Fruit fly (Drosophila melanogaster) whole organism, embryonic: ENCODE data around the gene deltaCOP.

Source experiments
- ATbp ChIP-seq: fragments of 200-800 bp; sonication (Bioruptor generic); optimal IDR thresholded peaks from 2 replicates; lab custom pipeline; 2017; ENCODE audit warnings: missing biosample characterization, mild to moderate bottlenecking, missing genetic modification characterization, missing genetic modification reagents
- Asciz ChIP-seq: fragments of 200-800 bp; sonication (Bioruptor generic); optimal IDR thresholded peaks from 2 replicates; lab custom pipeline; 2017; ENCODE audit warnings: missing biosample characterization, mild to moderate bottlenecking, missing genetic modification characterization, missing genetic modification reagents
- Awh ChIP-seq: fragments of 200-800 bp; sonication (Bioruptor generic); IDR thresholded peaks from 2 replicates; pipeline ENCODE4, ENCODE4 v1.3.6; 2022; ENCODE audit warnings: missing biosample characterization, missing genetic modification characterization
- B-H1 ChIP-seq: fragments of 200-800 bp; sonication (Bioruptor generic); IDR thresholded peaks from 3 replicates; pipeline ENCODE4 v1.3.6; 2022; ENCODE audit warnings: missing biosample characterization, missing genetic modification characterization
- CG13296 ChIP-seq: fragments of 200-800 bp; sonication (Bioruptor generic); optimal IDR thresholded peaks from 3 replicates; lab custom pipeline; 2018; ENCODE audit warnings: missing biosample characterization, mild to moderate bottlenecking, missing genetic modification characterization
- CG13424 ChIP-seq: fragments of 200-800 bp; sonication (Bioruptor generic); optimal IDR thresholded peaks from 2 replicates; lab custom pipeline; 2019; ENCODE audit warnings: missing biosample characterization, mild to moderate bottlenecking, missing genetic modification characterization, moderate library complexity
- CG13775 ChIP-seq: fragments of 200-800 bp; sonication (Bioruptor generic); optimal IDR thresholded peaks from 3 replicates; lab custom pipeline; 2017; ENCODE audit warnings: missing biosample characterization, mild to moderate bottlenecking, missing genetic modification characterization
- CG14965 ChIP-seq: fragments of 200-800 bp; sonication (Bioruptor generic); optimal IDR thresholded peaks from 2 replicates; lab custom pipeline; 2016; ENCODE audit warnings: missing biosample characterization, missing genetic modification characterization, borderline replicate concordance
- CG17359 ChIP-seq: fragments of 200-800 bp; sonication (Bioruptor generic); optimal IDR thresholded peaks from 3 replicates; lab custom pipeline; 2018; ENCODE audit warnings: missing biosample characterization, mild to moderate bottlenecking, missing genetic modification characterization, moderate library complexity
- CG18764 ChIP-seq: fragments of 200-800 bp; sonication (Bioruptor generic); optimal IDR thresholded peaks from 3 replicates; lab custom pipeline; 2016; ENCODE audit warnings: missing biosample characterization, missing genetic modification characterization
- CG2116 ChIP-seq: fragments of 200-800 bp; sonication (Bioruptor generic); optimal IDR thresholded peaks from 3 replicates; lab custom pipeline; 2018; ENCODE audit warnings: missing biosample characterization, mild to moderate bottlenecking, missing genetic modification characterization
- CG3065 ChIP-seq: fragments of 200-800 bp; sonication (Bioruptor generic); optimal IDR thresholded peaks from 2 replicates; lab custom pipeline; 2016; ENCODE audit warnings: missing biosample characterization, missing genetic modification characterization
- CG43689 ChIP-seq: fragments of 200-800 bp; sonication (Bioruptor generic); IDR thresholded peaks from 2 replicates; pipeline ENCODE4 v1.3.6; 2022; ENCODE audit warnings: missing biosample characterization, missing genetic modification characterization
- CG6254 ChIP-seq: fragments of 200-800 bp; sonication (Bioruptor generic); optimal IDR thresholded peaks from 3 replicates; lab custom pipeline; 2017; ENCODE audit warnings: mild to moderate bottlenecking, missing biosample characterization, missing genetic modification reagents, missing genetic modification characterization
- CG6813 ChIP-seq: fragments of 200-800 bp; sonication (Bioruptor generic); optimal IDR thresholded peaks from 2 replicates; lab custom pipeline; 2017; ENCODE audit warnings: missing biosample characterization, missing genetic modification characterization, mild to moderate bottlenecking, moderate library complexity, missing genetic modification reagents
- CG7745 ChIP-seq: fragments of 200-800 bp; sonication (Bioruptor generic); optimal IDR thresholded peaks from 2 replicates; lab custom pipeline; 2018; ENCODE audit warnings: missing biosample characterization, mild to moderate bottlenecking, missing genetic modification characterization, moderate library complexity
- Dll ChIP-seq: fragments of 200-800 bp; sonication (Bioruptor generic); IDR thresholded peaks from 4 replicates; pipeline ENCODE4 v1.3.6; 2022; ENCODE audit warnings: missing biosample characterization, missing genetic modification characterization; ENCODE audit not compliant: partially characterized antibody
- Dp ChIP-seq: fragments of 200-800 bp; sonication (Bioruptor generic); optimal IDR thresholded peaks from 2 replicates; lab custom pipeline; 2018; ENCODE audit warnings: missing biosample characterization, mild to moderate bottlenecking, missing genetic modification characterization, moderate library complexity
- Dref ChIP-seq: fragments of 200-800 bp; sonication (Bioruptor generic); IDR thresholded peaks from 2 replicates; pipeline ENCODE4 v1.3.6; 2022; ENCODE audit warnings: missing biosample characterization, missing genetic modification characterization
- ERR ChIP-seq: fragments of 200-800 bp; sonication (Bioruptor generic); optimal IDR thresholded peaks from 2 replicates; lab custom pipeline; 2016; ENCODE audit warnings: missing biosample characterization, missing genetic modification characterization
- HLH3B ChIP-seq: fragments of 200-800 bp; sonication (Bioruptor generic); IDR thresholded peaks from 2 replicates; pipeline ENCODE4 v1.3.6; 2022; ENCODE audit warnings: missing biosample characterization, missing genetic modification characterization
- HmgD ChIP-seq: fragments of 200-800 bp; sonication (Bioruptor generic); optimal IDR thresholded peaks from 3 replicates; lab custom pipeline; 2016; ENCODE audit warnings: missing biosample characterization, missing genetic modification characterization
- HmgZ ChIP-seq: fragments of 200-800 bp; sonication (Bioruptor generic); optimal IDR thresholded peaks from 2 replicates; lab custom pipeline; 2018; ENCODE audit warnings: missing biosample characterization, mild to moderate bottlenecking, missing genetic modification characterization
- Hr51 ChIP-seq, 2 experiments: fragments of 200-800 bp; sonication (Bioruptor generic); optimal IDR thresholded peaks; 2 replicates in 1 of 2; 3 replicates in 1 of 2; lab custom pipeline; 2016 to 2018; ENCODE audit warnings: missing biosample characterization in 2 of 2, missing genetic modification characterization in 2 of 2, mild to moderate bottlenecking in 1 of 2, moderate library complexity in 1 of 2
- Hr78 ChIP-seq, 2 experiments: fragments of 200-800 bp in 1 of 2; fragments of >200 bp in 1 of 2; sonication (Bioruptor generic) in 1 of 2; optimal IDR thresholded peaks; 2 replicates each; lab custom pipeline; 2017 to 2019; ENCODE audit warnings: missing biosample characterization in 2 of 2, missing genetic modification characterization in 2 of 2, mild to moderate bottlenecking in 1 of 2, moderate library complexity in 1 of 2
- Mad ChIP-seq: fragments of 200-800 bp; sonication (Bioruptor generic); optimal IDR thresholded peaks from 2 replicates; lab custom pipeline; 2016; ENCODE audit warnings: missing biosample characterization, missing genetic modification characterization
- Myb ChIP-seq: fragments of 200-800 bp; sonication (Bioruptor generic); optimal IDR thresholded peaks from 2 replicates; lab custom pipeline; 2016; ENCODE audit warnings: missing biosample characterization, missing genetic modification characterization
- NC2α ChIP-seq: fragments of 200-800 bp; sonication (Bioruptor generic); optimal IDR thresholded peaks from 2 replicates; lab custom pipeline; 2016; ENCODE audit warnings: missing biosample characterization, missing genetic modification characterization
- Nf-YC ChIP-seq: fragments of 200-800 bp; optimal IDR thresholded peaks from 3 replicates; lab custom pipeline; 2019; ENCODE audit warnings: missing biosample characterization, mild to moderate bottlenecking, missing genetic modification characterization, moderate library complexity
- Optix ChIP-seq: fragments of 200-800 bp; sonication (Bioruptor generic); IDR thresholded peaks from 3 replicates; pipeline ENCODE4 v1.3.6; 2022; ENCODE audit warnings: missing biosample characterization, missing genetic modification characterization
- TFAM ChIP-seq: fragments of 200-800 bp; sonication (Bioruptor generic); optimal IDR thresholded peaks from 2 replicates; lab custom pipeline; 2017; ENCODE audit warnings: missing biosample characterization, missing genetic modification characterization, inconsistent platforms
- abd-A ChIP-seq: fragments of 200-800 bp; sonication (Bioruptor generic); optimal IDR thresholded peaks from 3 replicates; lab custom pipeline; 2019; ENCODE audit warnings: missing biosample characterization, mild to moderate bottlenecking, missing genetic modification characterization, moderate library complexity
- crol ChIP-seq: fragments of 200-800 bp; sonication (Bioruptor generic); IDR thresholded peaks from 2 replicates; pipeline ENCODE4 v1.3.6; 2022; ENCODE audit warnings: missing biosample characterization, missing genetic modification characterization
- cwo ChIP-seq: fragments of 200-800 bp; sonication (Bioruptor generic); optimal IDR thresholded peaks from 3 replicates; lab custom pipeline; 2017; ENCODE audit warnings: missing biosample characterization, missing genetic modification characterization, mild to moderate bottlenecking, moderate library complexity, missing genetic modification reagents
- ewg ChIP-seq: fragments of 200-800 bp; sonication (Bioruptor generic); optimal IDR thresholded peaks from 3 replicates; lab custom pipeline; 2017; ENCODE audit warnings: mild to moderate bottlenecking, missing biosample characterization, missing genetic modification reagents, missing genetic modification characterization
- exex ChIP-seq: fragments of 200-800 bp; sonication (Bioruptor generic); optimal IDR thresholded peaks from 4 replicates; lab custom pipeline; 2018; ENCODE audit warnings: missing biosample characterization, mild to moderate bottlenecking, missing genetic modification characterization, moderate library complexity
- gce ChIP-seq: fragments of 200-800 bp; sonication (Bioruptor generic); IDR thresholded peaks from 3 replicates; pipeline ENCODE4 v1.3.6; 2022; ENCODE audit warnings: missing biosample characterization, missing genetic modification characterization
- hb ChIP-seq: fragments of 200-800 bp; sonication (Bioruptor generic); IDR thresholded peaks from 3 replicates; pipeline ENCODE4 v1.3.6; 2022; ENCODE audit warnings: missing biosample characterization, missing genetic modification characterization; ENCODE audit not compliant: partially characterized antibody
- kay ChIP-seq: fragments of 200-800 bp; sonication (Bioruptor generic); optimal IDR thresholded peaks from 2 replicates; lab custom pipeline; 2016; ENCODE audit warnings: missing biosample characterization, missing genetic modification characterization
- kni ChIP-seq: fragments of 200-800 bp; sonication (Bioruptor generic); optimal IDR thresholded peaks from 3 replicates; lab custom pipeline; 2017; ENCODE audit warnings: mild to moderate bottlenecking, missing biosample characterization, missing genetic modification reagents, missing genetic modification characterization
- lov ChIP-seq, 2 experiments: fragments of 200-800 bp in 1 of 2; fragments of >200 bp in 1 of 2; sonication (Bioruptor generic) in 1 of 2; IDR thresholded peaks in 1 of 2; optimal IDR thresholded peaks in 1 of 2; 2 replicates in 1 of 2; 3 replicates in 1 of 2; pipeline versions ENCODE4 v1.3.6 to Lab custom; 2017 to 2022; ENCODE audit warnings: missing biosample characterization in 1 of 2, missing genetic modification characterization in 1 of 2
- nerfin-1 ChIP-seq: fragments of 200-800 bp; sonication (Bioruptor generic); optimal IDR thresholded peaks from 3 replicates; lab custom pipeline; 2019; ENCODE audit warnings: missing biosample characterization, mild to moderate bottlenecking, missing genetic modification characterization, moderate library complexity
- pzg ChIP-seq: fragments of 200-800 bp; sonication (Bioruptor generic); optimal IDR thresholded peaks from 3 replicates; lab custom pipeline; 2018; ENCODE audit warnings: missing biosample characterization, mild to moderate bottlenecking, missing genetic modification characterization, moderate library complexity
- seq ChIP-seq: fragments of 200-800 bp; sonication (Bioruptor generic); IDR thresholded peaks from 2 replicates; pipeline ENCODE4 v1.3.6; 2022; ENCODE audit warnings: missing biosample characterization, missing genetic modification characterization
- slp2 ChIP-seq: fragments of 200-800 bp; sonication (Bioruptor generic); optimal IDR thresholded peaks from 2 replicates; lab custom pipeline; 2016; ENCODE audit warnings: missing biosample characterization, missing genetic modification characterization
- sqz ChIP-seq: fragments of 200-800 bp; sonication (Bioruptor generic); optimal IDR thresholded peaks from 3 replicates; lab custom pipeline; 2018; ENCODE audit warnings: missing biosample characterization, mild to moderate bottlenecking, missing genetic modification characterization
- tgo ChIP-seq: fragments of 200-800 bp; sonication (Bioruptor generic); IDR thresholded peaks from 3 replicates; pipeline ENCODE4 v1.3.6; 2022; ENCODE audit warnings: missing biosample characterization, missing genetic modification characterization
- wor ChIP-seq: fragments of 200-800 bp; sonication (Bioruptor generic); IDR thresholded peaks from 2 replicates; pipeline ENCODE4 v1.3.6; 2022; ENCODE audit warnings: missing biosample characterization, missing genetic modification characterization
- z ChIP-seq: fragments of 200-800 bp; sonication (Bioruptor generic); IDR thresholded peaks from 3 replicates; pipeline ENCODE4 v1.3.6; 2022; ENCODE audit warnings: missing biosample characterization, missing genetic modification characterization

The deltaCOP gene

DNA sequence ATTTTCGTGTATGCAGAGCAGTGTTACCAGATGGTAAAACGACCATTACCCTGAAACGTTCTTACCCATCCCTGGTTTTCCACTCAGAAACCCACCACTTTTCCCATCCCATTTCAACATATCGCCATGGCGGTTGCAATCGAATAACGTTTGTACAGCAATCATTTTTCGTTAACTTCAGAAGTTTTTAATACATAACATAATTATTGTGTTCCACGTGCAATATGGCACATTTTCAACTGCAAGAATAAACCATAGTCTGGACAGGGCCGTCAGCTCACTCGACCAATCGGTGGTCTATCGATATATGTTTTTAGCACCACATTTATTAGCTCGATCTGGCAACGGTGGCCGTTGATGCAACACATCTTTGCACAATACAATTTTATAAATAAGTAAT is 28.3 kb upstream of the deltaCOP start, which contains the start of the genes trr and mRpL16 (continued):
- TF ChIP-seq kni (no peak), Myb (GFP tag; lab: Kevin White, UChicago) (peak; percentile 18), CG7745 (tag; lab: Kevin White, UChicago) (no peak), slp2 (peak; percentile 33), Dll (GFP tag; lab: Robert Waterston, UW) (peak; percentile 86), ATbp (GFP tag; lab: Kevin White, UChicago) (no peak), Asciz (GFP tag; lab: Kevin White, UChicago) (no peak), CG17359 (no peak), CG13296 (GFP tag; lab: Kevin White, UChicago) (no peak), Nf-YC (peak; percentile 45), CG2116 (GFP tag; lab: Kevin White, UChicago) (peak; percentile 93), hb (no peak), Mad (GFP tag; lab: Kevin White, UChicago) (peak; percentile 58), Hr51 (GFP tag; optimal IDR thresholded peaks at IDR 0.05; lab: Kevin White, UChicago) (peak in 1 of 2 experiments; percentile 13), crol (GFP tag; lab: Robert Waterston, UW) (no peak), CG3065 (GFP tag; lab: Kevin White, UChicago) (no peak), tgo (0 out of 3 replicates have a peak, but pooled peaks have one; percentile 17), sqz (GFP tag; lab: Kevin White, UChicago) (no peak), CG13775 (GFP tag; lab: Kevin White, UChicago) (peak; percentile 40), pzg (peak; percentile 88), CG14965 (GFP tag; lab: Kevin White, UChicago) (no peak), HmgZ (tag; lab: Kevin White, UChicago) (peak; percentile 31), CG6254 (no peak), abd-A (tag; lab: Kevin White, UChicago) (no peak), Optix (GFP tag; lab: Robert Waterston, UW) (0 out of 3 replicates have a peak, but pooled peaks have one; percentile 40), Hr78 (GFP tag; optimal IDR thresholded peaks at IDR 0.05; lab: Kevin White, UChicago) (no peak), exex (tag; lab: Kevin White, UChicago) (no peak), Awh (no peak), Dref (GFP tag; lab: Robert Waterston, UW) (peak; percentile 75), HLH3B (no peak), gce (peak; percentile 21; the same call in 1 of the 3 replicates), nerfin-1 (tag; lab: Kevin White, UChicago) (peak; percentile 5), lov (optimal IDR thresholded peaks at IDR 0.05; lab: Kevin White, UChicago) (no peak), lov (GFP tag; IDR thresholded peaks at IDR 0.05; lab: Robert Waterston, UW) (no peak), HmgD (no peak), ERR (GFP tag; lab: Kevin White, UChicago) (no peak), CG13424 (tag; lab: Kevin White, UChicago) (peak; percentile 52), cwo (GFP tag; lab: Kevin White, UChicago) (no peak), CG18764 (no peak), NC2α (GFP tag; lab: Kevin White, UChicago) (no peak), wor (GFP tag; lab: Robert Waterston, UW) (no peak), z (GFP tag; lab: Robert Waterston, UW) (no peak), seq (GFP tag; lab: Robert Waterston, UW) (peak; percentile 56; the same call in 1 of the 2 replicates), TFAM (GFP tag; lab: Kevin White, UChicago) (no peak), CG43689 (no peak), ewg (GFP tag; lab: Kevin White, UChicago) (peak; percentile 4), B-H1 (GFP tag; lab: Robert Waterston, UW) (no peak), Dp (GFP tag; lab: Kevin White, UChicago) (peak; percentile 40), CG6813 (GFP tag; lab: Kevin White, UChicago) (no peak), kay (no peak)
